Fruit fly (Drosophila melanogaster): ENCODE results near the gene CG1636.

Gene CG1636

dm6 chrX:8258281-8258802 is 14.9 kb upstream of the CG1636 start:
- TF ChIP-seq Oli (tag; optimal IDR thresholded peaks at IDR 0.05) = no peak
- TF ChIP-seq Drgx (GFP tag; IDR thresholded peaks at IDR 0.05) = peak; percentile 46; the same call in 1 of the 2 replicates
- TF ChIP-seq CG1233 (GFP tag; optimal IDR thresholded peaks at IDR 0.05) = no peak
- TF ChIP-seq MBD-R2 (GFP tag; IDR thresholded peaks at IDR 0.05) = no peak
- TF ChIP-seq CG18011 (GFP tag; optimal IDR thresholded peaks at IDR 0.05) = no peak
- no peak for TF ChIP-seq slp2 (GFP tag; optimal IDR thresholded peaks at IDR 0.05)
- TF ChIP-seq CG3281 (GFP tag; optimal IDR thresholded peaks at IDR 0.05) = no peak
- no peak for TF ChIP-seq CG16779 (GFP tag; IDR thresholded peaks at IDR 0.05)
- no peak for TF ChIP-seq Xbp1 (GFP tag; optimal IDR thresholded peaks at IDR 0.05)
- TF ChIP-seq gem (tag; optimal IDR thresholded peaks at IDR 0.05) = no peak
- TF ChIP-seq sc (optimal IDR thresholded peaks at IDR 0.05) = no peak
- TF ChIP-seq sc (GFP tag; optimal IDR thresholded peaks at IDR 0.05) = no peak
- no peak for TF ChIP-seq knrl (GFP tag; IDR thresholded peaks at IDR 0.05; ENCODE audit: partially characterized antibody)
- no peak for TF ChIP-seq CG18619 (GFP tag; optimal IDR thresholded peaks at IDR 0.05)
- no peak for TF ChIP-seq twi (tag; optimal IDR thresholded peaks at IDR 0.05)
- TF ChIP-seq emc (GFP tag; optimal IDR thresholded peaks at IDR 0.05) = no peak
- TF ChIP-seq mld (GFP tag; IDR thresholded peaks at IDR 0.05; ENCODE audit: partially characterized antibody) = no peak
- TF ChIP-seq Elba2 (GFP tag; optimal IDR thresholded peaks at IDR 0.05) = no peak
- no peak for TF ChIP-seq CG18476 (GFP tag; optimal IDR thresholded peaks at IDR 0.05)
- no peak for TF ChIP-seq Rfx (GFP tag; IDR thresholded peaks at IDR 0.05)
- no peak for TF ChIP-seq dmrt11E (tag; optimal IDR thresholded peaks at IDR 0.05)
- no peak for TF ChIP-seq dimm (GFP tag; IDR thresholded peaks at IDR 0.05)
- no peak for TF ChIP-seq Deaf1 (tag; optimal IDR thresholded peaks at IDR 0.05)
- no peak for TF ChIP-seq fru (optimal IDR thresholded peaks at IDR 0.05)
- no peak for TF ChIP-seq CG18599 (GFP tag; optimal IDR thresholded peaks at IDR 0.05)
- no peak for TF ChIP-seq CG10979 (tag; optimal IDR thresholded peaks at IDR 0.05)
- TF ChIP-seq CG12299 (tag; optimal IDR thresholded peaks at IDR 0.05) = no peak
- no peak for TF ChIP-seq CG3163 (GFP tag; optimal IDR thresholded peaks at IDR 0.05)
- 0 out of 3 replicates have a peak, but pooled peaks have one; percentile 6 for TF ChIP-seq row (GFP tag; IDR thresholded peaks at IDR 0.05)
- no peak for TF ChIP-seq CG32532 (GFP tag; IDR thresholded peaks at IDR 0.05)
- no peak for TF ChIP-seq CG17568 (GFP tag; optimal IDR thresholded peaks at IDR 0.05)
- peak; percentile 79 for TF ChIP-seq Blimp-1 (GFP tag; optimal IDR thresholded peaks at IDR 0.05)
- TF ChIP-seq lola (GFP tag; optimal IDR thresholded peaks at IDR 0.05) = no peak
- TF ChIP-seq CG4617 (GFP tag; optimal IDR thresholded peaks at IDR 0.05; ENCODE audit: borderline replicate concordance) = no peak
- no peak for TF ChIP-seq tx (GFP tag; optimal IDR thresholded peaks at IDR 0.05)
- peak; percentile 24 for TF ChIP-seq oc (tag; optimal IDR thresholded peaks at IDR 0.05)
- TF ChIP-seq CG14710 (tag; optimal IDR thresholded peaks at IDR 0.05) = no peak

dm6 chrX:8259881-8260280 is 13.3 kb upstream of the CG1636 start:
- TF ChIP-seq dmrt11E (tag; optimal IDR thresholded peaks at IDR 0.05) (peak; percentile 37), CG2202 (tag; optimal IDR thresholded peaks at IDR 0.05) (no peak), CG8944 (GFP tag; optimal IDR thresholded peaks at IDR 0.05) (no peak), oc (tag; optimal IDR thresholded peaks at IDR 0.05) (peak; percentile 19), kni (GFP tag; optimal IDR thresholded peaks at IDR 0.05) (peak; percentile 42), Abd-B (GFP tag; optimal IDR thresholded peaks at IDR 0.05) (peak; percentile 16), sqz (GFP tag; optimal IDR thresholded peaks at IDR 0.05) (peak; percentile 7), CG14710 (tag; optimal IDR thresholded peaks at IDR 0.05) (peak; percentile 36), CG17359 (tag; optimal IDR thresholded peaks at IDR 0.05) (peak; percentile 33), CG10979 (tag; optimal IDR thresholded peaks at IDR 0.05) (peak; percentile 62), Xbp1 (GFP tag; optimal IDR thresholded peaks at IDR 0.05) (peak; percentile 36), CG6854 (GFP tag; optimal IDR thresholded peaks at IDR 0.05) (no peak), klu (GFP tag; IDR thresholded peaks at IDR 0.05) (no peak), D (optimal IDR thresholded peaks at IDR 0.05) (no peak), D (GFP tag; optimal IDR thresholded peaks at IDR 0.05) (peak; percentile 28), en (GFP tag; optimal IDR thresholded peaks at IDR 0.05) (no peak), CG1529 (GFP tag; optimal IDR thresholded peaks at IDR 0.05) (peak; percentile 13), CG2875 (GFP tag; optimal IDR thresholded peaks at IDR 0.05) (peak; percentile 11), Sox102F (GFP tag; optimal IDR thresholded peaks at IDR 0.05) (peak; percentile 31)
